Worm (Caenorhabditis elegans) whole organism, midembryonic: ENCODE data around the gene ztf-17.

Experiments used
- T22C8.4 ChIP-seq: fragments of 200-800 bp; sonication (Bioruptor generic); IDR thresholded peaks from 2 replicates; pipeline ENCODE4 v1.3.6; 2022; ENCODE audit warnings: missing genetic modification characterization, missing compliant biosample characterization
- cog-1 ChIP-seq: sonication (generic microtip); optimal IDR thresholded peaks from 2 replicates; lab custom pipeline; 2016; ENCODE audit warnings: missing genetic modification characterization, missing compliant biosample characterization
- flt-1 ChIP-seq: fragments of 200-800 bp; sonication (Bioruptor generic); IDR thresholded peaks from 2 replicates; pipeline ENCODE4 v1.3.6; 2022; ENCODE audit warnings: missing genetic modification characterization, missing compliant biosample characterization
- ref-1 ChIP-seq: fragments of 200-800 bp; sonication (Bioruptor generic); conservative IDR thresholded peaks from 2 replicates; pipeline ENCODE4 v1.3.6; 2022; ENCODE audit warnings: missing genetic modification reagents, missing genetic modification characterization, missing compliant biosample characterization
- ztf-23 ChIP-seq: fragments of 200-800 bp; sonication (Bioruptor generic); IDR thresholded peaks from 2 replicates; pipeline ENCODE4 v1.3.6; 2022; ENCODE audit warnings: missing genetic modification reagents, missing genetic modification characterization, missing compliant biosample characterization
- ztf-29 ChIP-seq: fragments of 200-800 bp; sonication (Bioruptor generic); IDR thresholded peaks from 2 replicates; pipeline ENCODE4 v1.3.6; 2022; ENCODE audit warnings: missing genetic modification reagents, missing genetic modification characterization, missing compliant biosample characterization

- TF ChIP-seq T22C8.4 (no peak), flt-1 (GFP tag; lab: Robert Waterston, UW) (0 out of 2 replicates have a peak, but pooled peaks have one; percentile 20), ztf-23 (GFP tag; lab: Robert Waterston, UW) (no peak), ref-1 (no peak), cog-1 (tag; lab: Kevin White, UChicago) (no peak), ztf-29 (GFP tag; lab: Robert Waterston, UW) (no peak)
Measured at ce11 chrII:7870632-7871031, 670 bp upstream of the ztf-17 start.
